Fruit fly (Drosophila melanogaster) whole organism, prepupa: ENCODE results near the gene CG31465.

ENCODE experiments used
- Blimp-1 ChIP-seq: fragments of 200-800 bp; sonication (Bioruptor generic); optimal IDR thresholded peaks from 3 replicates; lab custom pipeline; 2017; ENCODE audit warnings: missing biosample characterization, missing genetic modification characterization, mild to moderate bottlenecking, moderate library complexity, missing genetic modification reagents
- CG10669 ChIP-seq: fragments of 200-800 bp; sonication (Bioruptor generic); optimal IDR thresholded peaks from 3 replicates; lab custom pipeline; 2018; ENCODE audit warnings: missing biosample characterization, mild to moderate bottlenecking, missing genetic modification characterization, moderate library complexity
- CG11294 ChIP-seq: fragments of 200-800 bp; sonication (Bioruptor generic); IDR thresholded peaks from 2 replicates; pipeline ENCODE4 v1.3.6; 2022; ENCODE audit warnings: missing biosample characterization, missing genetic modification characterization
- CG11762 ChIP-seq: fragments of 200-800 bp; sonication (Bioruptor generic); optimal IDR thresholded peaks from 3 replicates; lab custom pipeline; 2016; ENCODE audit warnings: missing biosample characterization, missing genetic modification characterization; ENCODE audit not compliant: insufficient read depth
- CG15336 ChIP-seq: fragments of 200-800 bp; sonication (Bioruptor generic); IDR thresholded peaks from 2 replicates; pipeline ENCODE4 v1.3.6; 2022; ENCODE audit warnings: missing biosample characterization, missing genetic modification characterization
- CG1621 ChIP-seq: fragments of 200-800 bp; sonication (Bioruptor generic); optimal IDR thresholded peaks from 3 replicates; lab custom pipeline; 2018; ENCODE audit warnings: missing biosample characterization, mild to moderate bottlenecking, missing genetic modification characterization
- CG16779 ChIP-seq: fragments of 200-800 bp; sonication (Bioruptor generic); optimal IDR thresholded peaks from 3 replicates; lab custom pipeline; 2017; ENCODE audit warnings: missing biosample characterization, mild to moderate bottlenecking, missing genetic modification characterization
- CG31627 ChIP-seq: fragments of 200-800 bp; sonication (Bioruptor generic); optimal IDR thresholded peaks from 3 replicates; lab custom pipeline; 2016; ENCODE audit warnings: missing biosample characterization, missing genetic modification characterization
- CG3919 ChIP-seq: fragments of 200-800 bp; sonication (Bioruptor generic); optimal IDR thresholded peaks from 3 replicates; lab custom pipeline; 2016; ENCODE audit warnings: missing biosample characterization, missing genetic modification characterization
- CG4318 ChIP-seq: fragments of 200-800 bp; sonication (Bioruptor generic); optimal IDR thresholded peaks from 3 replicates; lab custom pipeline; 2017; ENCODE audit warnings: missing biosample characterization, mild to moderate bottlenecking, missing genetic modification characterization
- CG6163 ChIP-seq: fragments of 200-800 bp; sonication (Bioruptor generic); IDR thresholded peaks from 3 replicates; pipeline ENCODE4 v1.3.6; 2022; ENCODE audit warnings: missing biosample characterization, missing genetic modification characterization
- CG6276 ChIP-seq: fragments of 200-800 bp; sonication (Bioruptor generic); optimal IDR thresholded peaks from 2 replicates; lab custom pipeline; 2017; ENCODE audit warnings: missing biosample characterization, mild to moderate bottlenecking, missing genetic modification characterization
- CG6792 ChIP-seq: fragments of 200-800 bp; sonication (Bioruptor generic); optimal IDR thresholded peaks from 3 replicates; lab custom pipeline; 2016; ENCODE audit warnings: missing biosample characterization, missing genetic modification characterization
- CG6854 ChIP-seq: fragments of 200-800 bp; sonication (Bioruptor generic); optimal IDR thresholded peaks from 2 replicates; lab custom pipeline; 2017; ENCODE audit warnings: missing biosample characterization, mild to moderate bottlenecking, missing genetic modification characterization
- CG8119 ChIP-seq: fragments of 200-800 bp; sonication (Bioruptor generic); IDR thresholded peaks from 3 replicates; pipeline ENCODE4 v1.3.6; 2022; ENCODE audit warnings: missing biosample characterization, missing genetic modification characterization
- CG8319 ChIP-seq: fragments of 200-800 bp; sonication (Bioruptor generic); optimal IDR thresholded peaks from 3 replicates; lab custom pipeline; 2016; ENCODE audit warnings: missing biosample characterization, missing genetic modification characterization
- CG8632 ChIP-seq: fragments of 200-800 bp; sonication (Bioruptor generic); optimal IDR thresholded peaks from 3 replicates; lab custom pipeline; 2016; ENCODE audit warnings: missing biosample characterization, missing genetic modification characterization
- CG9139 ChIP-seq: fragments of 200-800 bp; sonication (Bioruptor generic); optimal IDR thresholded peaks from 3 replicates; lab custom pipeline; 2017; ENCODE audit warnings: missing biosample characterization, mild to moderate bottlenecking, missing genetic modification characterization
- Eip75B ChIP-seq: fragments of 200-800 bp; sonication (Bioruptor generic); optimal IDR thresholded peaks from 3 replicates; lab custom pipeline; 2016; ENCODE audit warnings: missing biosample characterization, missing genetic modification characterization
- Eip78C ChIP-seq: fragments of 200-800 bp; sonication (Bioruptor generic); peaks from one replicate; lab custom pipeline; 2016; ENCODE audit warnings: missing biosample characterization, missing genetic modification characterization
- Ets96B ChIP-seq: fragments of 200-800 bp; optimal IDR thresholded peaks from 2 replicates; lab custom pipeline; 2019; ENCODE audit warnings: missing biosample characterization, mild to moderate bottlenecking, missing genetic modification characterization, moderate library complexity
- Hr38 ChIP-seq: sonication (Bioruptor generic); optimal IDR thresholded peaks from 2 replicates; lab custom pipeline; 2016; ENCODE audit warnings: missing biosample characterization, missing genetic modification characterization
- Hr39 ChIP-seq: fragments of 200-800 bp; sonication (Bioruptor generic); optimal IDR thresholded peaks from 2 replicates; lab custom pipeline; 2016; ENCODE audit warnings: missing biosample characterization, missing genetic modification characterization
- Lpt ChIP-seq: fragments of 200-800 bp; sonication (Bioruptor generic); optimal IDR thresholded peaks from 3 replicates; lab custom pipeline; 2016; ENCODE audit warnings: missing biosample characterization, missing genetic modification characterization
- OdsH ChIP-seq: fragments of 200-800 bp; sonication (Bioruptor generic); optimal IDR thresholded peaks from 3 replicates; lab custom pipeline; 2016; ENCODE audit warnings: missing biosample characterization, missing genetic modification characterization
- Sox14 ChIP-seq: fragments of 200-800 bp; sonication (Bioruptor generic); optimal IDR thresholded peaks from 3 replicates; lab custom pipeline; 2016; ENCODE audit warnings: missing biosample characterization, missing genetic modification characterization
- dsx ChIP-seq: fragments of 200-800 bp; optimal IDR thresholded peaks from 3 replicates; lab custom pipeline; 2019; ENCODE audit warnings: missing biosample characterization, mild to moderate bottlenecking, missing genetic modification characterization, moderate library complexity; ENCODE audit not compliant: poor library complexity, severe bottlenecking
- eg ChIP-seq: fragments of 200-800 bp; sonication (Bioruptor generic); IDR thresholded peaks from 3 replicates; pipeline ENCODE4 v1.3.6; 2022; ENCODE audit warnings: missing biosample characterization, missing genetic modification characterization
- esn ChIP-seq: fragments of 200-800 bp; sonication (Bioruptor generic); optimal IDR thresholded peaks from 2 replicates; lab custom pipeline; 2016; ENCODE audit warnings: missing biosample characterization, mild to moderate bottlenecking, missing genetic modification characterization, moderate library complexity
- fd85E ChIP-seq: fragments of 200-800 bp; sonication (Bioruptor generic); optimal IDR thresholded peaks from 3 replicates; lab custom pipeline; 2016; ENCODE audit warnings: missing biosample characterization, missing genetic modification characterization
- fkh ChIP-seq: fragments of 200-800 bp; sonication (Bioruptor generic); optimal IDR thresholded peaks from 3 replicates; lab custom pipeline; 2017; ENCODE audit warnings: missing biosample characterization, mild to moderate bottlenecking, missing genetic modification characterization, moderate library complexity
- lz ChIP-seq: fragments of 200-800 bp; sonication (Bioruptor generic); optimal IDR thresholded peaks from 3 replicates; lab custom pipeline; 2016; ENCODE audit warnings: missing biosample characterization, missing genetic modification characterization
- net ChIP-seq: fragments of 200-800 bp; sonication (Bioruptor generic); optimal IDR thresholded peaks from 3 replicates; lab custom pipeline; 2016; ENCODE audit warnings: missing biosample characterization, missing genetic modification characterization
- salr ChIP-seq, 2 experiments: fragments of 200-800 bp; sonication (Bioruptor generic); optimal IDR thresholded peaks; 3 replicates each; lab custom pipeline; 2016 to 2018; ENCODE audit warnings: missing biosample characterization in 2 of 2, missing genetic modification characterization in 2 of 2, mild to moderate bottlenecking in 1 of 2
- ss ChIP-seq, 2 experiments: fragments of 200-800 bp; sonication (Bioruptor generic); optimal IDR thresholded peaks; 2 replicates in 1 of 2; 3 replicates in 1 of 2; lab custom pipeline; 2017 to 2018; ENCODE audit warnings: mild to moderate bottlenecking in 2 of 2, missing biosample characterization in 2 of 2, missing genetic modification characterization in 2 of 2, moderate library complexity in 1 of 2
- svp ChIP-seq: fragments of 200-800 bp; sonication (Bioruptor generic); peaks from one replicate; lab custom pipeline; 2016; ENCODE audit warnings: missing biosample characterization, missing genetic modification characterization
- topi ChIP-seq: fragments of 200-800 bp; sonication (Bioruptor generic); optimal IDR thresholded peaks from 3 replicates; lab custom pipeline; 2016; ENCODE audit warnings: missing biosample characterization, missing genetic modification characterization
- vri ChIP-seq: fragments of 200-800 bp; sonication (Bioruptor generic); optimal IDR thresholded peaks from 3 replicates; lab custom pipeline; 2016; ENCODE audit warnings: missing biosample characterization, mild to moderate bottlenecking, missing genetic modification characterization

Gene CG31465

dm6 chr3R:21874982-21875466, 5.6 kb upstream of the CG31465 start, which contains the start of gene CG6656:
Gene CG6656 (plus strand): TSS chr3R:21875293.
- peak; percentile 80 for TF ChIP-seq Eip78C (GFP tag; lab: Kevin White, UChicago)
- TF ChIP-seq dsx (GFP tag; lab: Kevin White, UChicago) = peak; percentile 87
- peak; percentile 26 for TF ChIP-seq esn
- peak; percentile 19 for TF ChIP-seq Ets96B (tag; lab: Kevin White, UChicago)
- TF ChIP-seq Sox14 = peak; percentile 23
- peak; percentile 24 for TF ChIP-seq CG9139 (GFP tag; lab: Kevin White, UChicago)
- TF ChIP-seq eg (GFP tag; lab: Robert Waterston, UW) = no peak; the same call in 2 of the 3 replicates
- peak; percentile 17 for TF ChIP-seq CG6792 (GFP tag; lab: Kevin White, UChicago)
- TF ChIP-seq CG16779 = peak; percentile 5
- TF ChIP-seq Hr38 = no peak
- peak; percentile 80 for TF ChIP-seq CG1621
- TF ChIP-seq CG31627 (GFP tag; lab: Kevin White, UChicago) = no peak
- peak; percentile 2 for TF ChIP-seq net (GFP tag; lab: Kevin White, UChicago)
- no peak for TF ChIP-seq topi (GFP tag; lab: Kevin White, UChicago)
- TF ChIP-seq CG15336 (GFP tag; lab: Robert Waterston, UW) = peak; percentile 64
- TF ChIP-seq CG3919 = peak; percentile 37
- TF ChIP-seq CG4318 (GFP tag; lab: Kevin White, UChicago) = no peak
- peak; percentile 83 for TF ChIP-seq vri (GFP tag; lab: Kevin White, UChicago)
- no peak for TF ChIP-seq Blimp-1 (GFP tag; lab: Kevin White, UChicago)
- peak; percentile 76; the same call in 2 of the 3 replicates for TF ChIP-seq CG6163 (GFP tag; lab: Robert Waterston, UW)
- peak; percentile 33; the same call in 1 of the 2 replicates for TF ChIP-seq CG11294 (GFP tag; lab: Robert Waterston, UW)
- TF ChIP-seq CG8319 (GFP tag; lab: Kevin White, UChicago) = no peak
- peak; percentile 22 to 49 for TF ChIP-seq ss (GFP tag; optimal IDR thresholded peaks at IDR 0.05; lab: Kevin White, UChicago)
- no peak for TF ChIP-seq lz (GFP tag; lab: Kevin White, UChicago)
- no peak for TF ChIP-seq Hr39
- TF ChIP-seq svp (GFP tag; lab: Kevin White, UChicago) = peak; percentile 58
- no peak for TF ChIP-seq Eip75B (GFP tag; lab: Kevin White, UChicago)
- peak; percentile 22 for TF ChIP-seq CG10669 (GFP tag; lab: Kevin White, UChicago)
- peak; percentile 17 for TF ChIP-seq fd85E (GFP tag; lab: Kevin White, UChicago)
- TF ChIP-seq CG8119 (GFP tag; lab: Robert Waterston, UW) = peak; percentile 42; the same call in 2 of the 3 replicates
- peak; percentile 47 for TF ChIP-seq fkh (GFP tag; lab: Kevin White, UChicago)
- TF ChIP-seq Lpt (GFP tag; lab: Kevin White, UChicago) = peak; percentile 76
- TF ChIP-seq salr (GFP tag; optimal IDR thresholded peaks at IDR 0.05; lab: Kevin White, UChicago) = no peak
- peak; percentile 25 for TF ChIP-seq CG6854 (GFP tag; lab: Kevin White, UChicago)

DNA sequence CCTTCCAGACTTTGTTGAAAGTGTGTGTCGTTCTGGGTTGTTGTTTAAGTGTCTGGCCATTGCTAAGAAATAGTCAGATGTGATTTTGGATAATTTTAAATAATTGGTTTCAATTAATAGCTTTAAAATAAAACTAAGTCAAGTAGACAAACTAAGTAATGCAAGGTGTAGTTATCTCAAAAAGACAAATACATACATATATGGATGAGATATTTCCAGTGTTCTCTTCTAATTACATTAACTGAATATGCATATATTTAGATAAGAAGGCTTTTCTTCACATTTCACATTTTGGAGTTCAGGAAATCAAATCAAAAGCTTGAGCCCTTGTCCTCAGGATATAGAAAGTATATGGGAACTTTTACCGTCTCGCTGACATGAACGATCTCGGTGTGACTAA, 3.0 kb upstream of the CG31465 start, which contains the start of gene P5CDh2:
Gene P5CDh2 (plus strand): TSS at position 301 of the 400 bp plus-strand sequence.
- no peak for TF ChIP-seq net (GFP tag; lab: Kevin White, UChicago)
- no peak for TF ChIP-seq CG11294 (GFP tag; lab: Robert Waterston, UW)
- no peak for TF ChIP-seq CG6276 (GFP tag; lab: Kevin White, UChicago)
- no peak for TF ChIP-seq eg (GFP tag; lab: Robert Waterston, UW)
- no peak for TF ChIP-seq CG8632 (GFP tag; lab: Kevin White, UChicago)
- TF ChIP-seq CG11762 (GFP tag; lab: Kevin White, UChicago) = no peak
- TF ChIP-seq OdsH (GFP tag; lab: Kevin White, UChicago) = no peak
- no peak for TF ChIP-seq Ets96B (tag; lab: Kevin White, UChicago)
- no peak for TF ChIP-seq CG16779
- TF ChIP-seq CG8319 (GFP tag; lab: Kevin White, UChicago) = no peak
- TF ChIP-seq CG10669 (GFP tag; lab: Kevin White, UChicago) = no peak
- TF ChIP-seq, all 60 proteins: peak for 0
